Worm (Caenorhabditis elegans): ENCODE results near the gene srw-142.
"Not testable (repeated sequence)": the region's sequence is repeated elsewhere in the genome, so short reads cannot be mapped to it uniquely, and the experiment has no call there.

srw-142 gene

DNA sequence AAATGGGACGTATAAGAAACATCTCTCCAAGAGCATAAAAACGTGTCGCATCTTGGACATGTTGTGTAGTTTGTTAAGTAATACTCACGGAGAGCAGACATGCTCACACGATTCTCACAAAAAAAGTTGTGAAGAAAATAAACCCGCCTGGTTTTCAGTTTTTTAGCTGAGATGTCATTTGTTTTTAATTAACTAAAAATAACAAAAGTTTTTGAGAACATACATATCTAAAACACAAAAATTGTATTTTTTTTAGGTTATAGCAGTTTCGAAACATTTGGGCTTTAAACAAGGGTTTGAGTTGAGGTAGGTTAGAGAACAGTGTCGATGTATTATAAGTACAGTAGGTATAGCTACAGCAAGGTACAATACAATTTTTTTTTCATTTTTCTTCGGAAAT is 6.7 kb upstream of the srw-142 start, which contains the start of gene srh-88:
Gene srh-88, minus strand, starts transcription at position 101 of the 400 bp plus-strand sequence.
- no peak for TF ChIP-seq W03F9.2 (tag; optimal IDR thresholded peaks at IDR 0.05)
- no peak for TF ChIP-seq him-1 (tag; optimal IDR thresholded peaks at IDR 0.05)
- TF ChIP-seq dao-5 (tag; optimal IDR thresholded peaks at IDR 0.05): no peak

ce11 chrV:2962960-2963359 is 4.9 kb upstream of the srw-142 start, which contains the start of gene srw-138:
srw-138 (minus strand) TSS chrV:2963060.
- TF ChIP-seq dao-5 (tag; optimal IDR thresholded peaks at IDR 0.05) (no peak), him-1 (tag; optimal IDR thresholded peaks at IDR 0.05) (no peak), W03F9.2 (tag; optimal IDR thresholded peaks at IDR 0.05) (no peak)

DNA sequence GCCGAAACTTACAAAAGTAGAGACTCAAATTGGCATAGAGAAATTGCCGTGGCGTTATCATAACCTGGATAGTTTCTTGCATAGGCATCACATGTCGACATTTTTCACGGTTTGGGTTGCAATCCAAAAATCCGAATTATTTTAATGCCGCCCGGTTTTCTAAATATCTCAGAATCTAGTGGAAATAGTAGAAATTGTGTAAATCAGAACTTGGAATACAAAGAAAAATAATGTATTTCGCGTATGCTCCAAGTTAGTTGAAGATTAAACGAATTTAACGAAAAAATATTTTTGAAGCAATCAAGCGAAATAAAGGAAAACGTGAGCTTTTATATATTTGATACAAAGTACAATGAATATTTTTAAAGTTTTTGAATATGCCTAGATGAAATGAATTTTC is 2.8 kb upstream of the srw-142 start, which contains the start of gene srw-144:
Gene srw-144, minus strand, starts transcription at position 101 of the 400 bp plus-strand sequence.
- TF ChIP-seq him-1 (tag; optimal IDR thresholded peaks at IDR 0.05) (no peak), dao-5 (tag; optimal IDR thresholded peaks at IDR 0.05) (no peak), W03F9.2 (tag; optimal IDR thresholded peaks at IDR 0.05) (no peak)

ce11 chrV:2955342-2955741 is 2.8 kb downstream of the srw-142 start, which contains the start of gene srh-248:
srh-248 (minus strand) TSS chrV:2955442.
- TF ChIP-seq W03F9.2, dao-5, him-1 (tag; optimal IDR thresholded peaks at IDR 0.05): not testable (repeated sequence)

DNA sequence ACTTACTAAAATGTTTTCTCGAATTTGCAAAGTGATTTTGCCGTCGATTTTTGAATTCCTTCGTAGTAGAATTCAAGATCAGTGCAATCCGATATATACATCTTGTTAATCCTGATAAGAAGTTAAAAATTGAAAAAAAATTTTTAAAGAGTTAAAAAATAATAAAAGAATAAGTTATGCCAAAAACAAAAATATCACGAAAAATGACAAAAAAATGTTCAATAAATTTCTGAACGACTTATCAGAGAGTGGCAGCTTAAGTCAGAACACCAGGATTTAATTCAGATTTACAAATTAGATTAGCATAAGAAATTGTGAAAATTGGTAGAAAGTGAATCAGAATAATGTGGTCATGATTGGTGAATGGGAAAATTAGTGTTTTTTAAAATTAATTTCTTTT is 6.0 kb downstream of the srw-142 start, which contains the start of gene srw-122:
Gene srw-122, minus strand, starts transcription at position 101 of the 400 bp plus-strand sequence.
- TF ChIP-seq him-1, W03F9.2, dao-5 (tag; optimal IDR thresholded peaks at IDR 0.05): not testable (repeated sequence)

DNA sequence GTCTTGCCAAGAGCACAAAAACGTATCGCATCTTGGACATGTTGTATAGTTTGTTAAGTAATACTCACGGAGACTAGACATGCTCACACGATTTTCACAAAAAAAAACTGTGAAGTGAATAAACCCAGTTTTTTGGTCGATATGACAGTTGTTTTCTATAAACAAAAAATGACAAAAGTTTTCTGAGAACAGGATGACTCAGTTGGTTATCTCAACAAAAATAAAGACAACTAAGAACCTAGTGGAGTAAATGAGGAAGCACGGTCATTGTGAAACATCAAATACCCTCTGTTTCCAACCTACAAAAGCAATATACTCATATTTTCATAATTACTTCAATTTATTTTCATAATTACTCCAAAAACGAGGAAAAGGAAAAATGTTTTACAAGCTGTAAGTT is 12.5 kb downstream of the srw-142 start, which contains the start of gene srh-87:
Gene srh-87, minus strand, starts transcription at position 101 of the 400 bp plus-strand sequence.
- TF ChIP-seq him-1 (tag; optimal IDR thresholded peaks at IDR 0.05) (no peak), dao-5 (tag; optimal IDR thresholded peaks at IDR 0.05) (no peak), W03F9.2 (tag; optimal IDR thresholded peaks at IDR 0.05) (no peak)

DNA sequence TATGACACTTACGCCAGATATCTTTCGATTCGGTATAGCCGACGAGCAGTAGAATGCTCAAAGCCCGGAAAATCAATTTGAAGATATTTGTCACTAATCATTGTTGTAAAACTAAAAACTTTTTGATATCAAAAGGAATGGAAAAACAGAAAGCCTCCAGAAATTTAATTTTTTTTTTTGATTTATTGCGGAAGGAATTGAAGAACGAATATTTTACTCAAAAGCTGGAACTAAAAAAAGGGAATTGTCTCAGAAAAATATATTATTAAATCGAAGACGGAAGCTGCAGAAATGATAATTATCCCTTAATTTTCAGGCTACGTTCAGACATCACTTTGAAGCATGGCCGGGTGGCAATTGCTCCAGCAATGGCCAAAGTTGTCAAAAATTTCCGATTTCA is 14.2 kb downstream of the srw-142 start, which contains the start of gene srw-137:
Gene srw-137, minus strand, starts transcription at position 101 of the 400 bp plus-strand sequence.
- no peak for TF ChIP-seq him-1 (tag; optimal IDR thresholded peaks at IDR 0.05)
- no peak for TF ChIP-seq W03F9.2 (tag; optimal IDR thresholded peaks at IDR 0.05)
- no peak for TF ChIP-seq dao-5 (tag; optimal IDR thresholded peaks at IDR 0.05)

ce11 chrV:2942247-2942646 is 15.9 kb downstream of the srw-142 start:
- TF ChIP-seq W03F9.2 (tag; optimal IDR thresholded peaks at IDR 0.05) (no peak), him-1 (tag; optimal IDR thresholded peaks at IDR 0.05) (no peak), dao-5 (tag; optimal IDR thresholded peaks at IDR 0.05) (no peak)

DNA sequence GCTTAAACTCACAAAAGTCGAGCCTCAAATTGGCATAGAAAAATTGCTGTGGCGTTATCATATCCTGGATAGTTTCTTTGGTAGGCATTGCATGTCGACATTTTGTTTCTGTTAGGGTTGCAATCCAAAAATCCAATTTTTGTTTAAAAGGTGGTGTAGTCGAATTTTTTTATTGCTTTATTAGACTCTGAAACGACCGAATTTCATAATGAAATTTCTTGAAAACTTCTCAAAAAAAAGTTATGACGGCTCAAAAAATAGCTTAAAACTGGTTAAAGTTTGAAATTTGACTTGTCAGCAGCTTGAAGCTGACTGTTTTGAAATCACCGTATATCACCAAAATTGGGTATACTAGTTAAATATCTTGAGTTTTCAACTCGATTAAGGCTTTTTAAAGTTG is 16.7 kb downstream of the srw-142 start, which contains the start of gene srw-143:
Gene srw-143, minus strand, starts transcription at position 101 of the 400 bp plus-strand sequence.
- no peak for TF ChIP-seq him-1 (tag; optimal IDR thresholded peaks at IDR 0.05)
- TF ChIP-seq W03F9.2 (tag; optimal IDR thresholded peaks at IDR 0.05): no peak
- TF ChIP-seq dao-5 (tag; optimal IDR thresholded peaks at IDR 0.05): no peak

DNA sequence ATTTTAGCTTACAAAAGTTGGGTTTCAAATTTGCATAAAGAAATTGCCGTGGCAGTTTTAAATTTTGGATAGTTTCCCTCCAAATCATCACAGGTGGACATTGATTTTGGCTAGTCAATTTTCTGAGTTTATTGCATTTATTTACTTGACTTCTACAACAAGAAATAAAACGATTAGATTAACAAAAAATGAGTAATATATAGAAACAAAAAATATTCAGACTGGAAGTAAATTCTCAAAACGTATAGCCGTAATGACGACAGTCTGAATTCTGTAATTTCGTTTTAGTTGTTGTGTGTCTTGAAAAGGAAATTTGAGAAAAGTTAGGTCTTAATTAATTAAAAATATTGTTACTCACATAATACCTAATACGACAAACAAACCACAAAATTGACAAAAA is 19.6 kb downstream of the srw-142 start, which contains the start of gene srw-141:
Gene srw-141, minus strand, starts transcription at position 101 of the 400 bp plus-strand sequence.
- TF ChIP-seq dao-5 (tag; optimal IDR thresholded peaks at IDR 0.05) (no peak), him-1 (tag; optimal IDR thresholded peaks at IDR 0.05) (no peak), W03F9.2 (tag; optimal IDR thresholded peaks at IDR 0.05) (no peak)

DNA sequence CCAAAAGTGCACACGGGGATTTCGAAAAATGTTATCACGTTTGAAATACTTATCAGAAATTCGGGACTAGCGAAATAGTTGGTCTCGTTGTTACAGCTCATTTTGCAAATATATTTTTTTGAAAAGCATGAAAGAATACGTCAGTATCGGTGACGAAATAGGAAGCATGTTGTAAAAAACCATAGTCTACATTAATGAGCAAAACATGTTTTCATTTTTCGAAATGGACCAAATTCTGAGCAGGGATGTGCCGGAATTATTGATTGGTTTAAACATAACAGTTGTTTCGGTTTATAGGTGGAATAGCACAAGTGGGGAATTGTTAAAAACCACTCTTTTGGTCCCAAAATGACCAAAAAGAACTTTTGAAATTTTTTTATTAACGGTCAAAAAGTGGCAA is 24.0 kb downstream of the srw-142 start, which contains the start of gene srh-247:
Gene srh-247, minus strand, starts transcription at position 101 of the 400 bp plus-strand sequence.
- TF ChIP-seq W03F9.2 (tag; optimal IDR thresholded peaks at IDR 0.05) (no peak), dao-5 (tag; optimal IDR thresholded peaks at IDR 0.05) (no peak), him-1 (tag; optimal IDR thresholded peaks at IDR 0.05) (no peak)

DNA sequence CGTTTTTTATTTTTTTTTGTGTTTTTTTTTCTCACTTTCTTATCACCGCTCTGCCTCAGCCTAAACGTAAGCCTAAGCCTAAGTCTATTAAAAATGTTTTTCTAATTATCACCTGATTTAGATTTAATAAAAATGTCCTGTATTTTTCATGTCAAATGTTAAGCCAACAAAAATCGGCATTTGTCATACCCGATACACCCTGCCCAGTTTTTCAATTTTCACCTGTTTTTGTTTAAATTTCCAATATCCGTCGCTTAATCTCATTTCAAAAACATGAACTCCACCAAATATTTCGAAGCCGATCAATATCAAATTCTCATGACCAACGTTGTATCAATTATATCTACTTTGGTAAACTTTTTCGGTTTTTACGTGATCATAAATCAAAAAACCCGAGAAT is 26.9 kb downstream of the srw-142 start, which contains the start of gene C31B8.1:
Gene C31B8.1, plus strand, starts transcription at position 301 of the 400 bp plus-strand sequence.
- no peak for TF ChIP-seq dao-5 (tag; optimal IDR thresholded peaks at IDR 0.05)
- TF ChIP-seq W03F9.2 (tag; optimal IDR thresholded peaks at IDR 0.05): no peak
- TF ChIP-seq him-1 (tag; optimal IDR thresholded peaks at IDR 0.05): no peak

DNA sequence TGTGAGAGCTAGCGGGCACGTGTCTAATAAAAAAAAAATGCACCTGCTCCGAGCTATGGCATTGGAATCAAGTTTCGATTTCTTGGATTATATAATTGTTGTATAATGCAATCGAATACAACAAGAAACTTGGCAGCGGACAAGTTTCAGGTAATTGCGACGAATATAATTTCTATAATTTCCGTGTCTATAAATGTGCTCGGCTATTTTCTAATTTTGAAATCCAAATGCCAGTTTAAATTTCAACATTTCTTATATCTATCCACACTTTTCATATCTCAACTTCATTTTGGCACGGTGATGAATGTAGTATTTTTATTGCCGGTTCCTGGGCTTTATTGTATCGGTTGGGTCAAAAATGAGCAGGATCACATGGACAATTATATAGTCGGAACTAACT is 28.3 kb downstream of the srw-142 start, which contains the start of gene C31B8.16:
Gene C31B8.16, plus strand, starts transcription at position 301 of the 400 bp plus-strand sequence.
- TF ChIP-seq W03F9.2 (tag; optimal IDR thresholded peaks at IDR 0.05) (no peak), dao-5 (tag; optimal IDR thresholded peaks at IDR 0.05) (no peak), him-1 (tag; optimal IDR thresholded peaks at IDR 0.05) (no peak)

- TF ChIP-seq him-1 (tag; optimal IDR thresholded peaks at IDR 0.05) (no peak), W03F9.2 (tag; optimal IDR thresholded peaks at IDR 0.05) (no peak), dao-5 (tag; optimal IDR thresholded peaks at IDR 0.05) (no peak)
These were observed 30.5 kb downstream of the srw-142 start, which contains the start of gene C31B8.12 for ce11 chrV:2927553-2927952. C31B8.12 (minus strand) TSS chrV:2927653.

Data from whole organism, L4/young adult.